Worm (Caenorhabditis elegans) whole organism, L4 larva: ENCODE results near the gene slc-25A18.2.

Source experiments
- D1046.2 ChIP-seq: fragments of 200-800 bp; sonication (Bioruptor generic); IDR thresholded peaks from 2 replicates; pipeline ENCODE4 v1.3.6; 2022; ENCODE audit warnings: missing genetic modification characterization, missing compliant biosample characterization
- F26F4.8 ChIP-seq: fragments of 200-800 bp; sonication (Bioruptor generic); conservative IDR thresholded peaks from 2 replicates; pipeline ENCODE4 v1.3.6; 2022; ENCODE audit warnings: missing genetic modification characterization, missing compliant biosample characterization
- F37D6.2 ChIP-seq: sonication (generic microtip); optimal IDR thresholded peaks from 2 replicates; lab custom pipeline; 2016; ENCODE audit warnings: mild to moderate bottlenecking, missing genetic modification characterization, missing compliant biosample characterization
- F44E2.7 ChIP-seq: fragments of 200-800 bp; sonication (Bioruptor generic); IDR thresholded peaks from 2 replicates; pipeline ENCODE4 v2.1.2; 2022; ENCODE audit warnings: missing genetic modification characterization, missing compliant biosample characterization
- F49E8.2 ChIP-seq: sonication (generic microtip); optimal IDR thresholded peaks from 2 replicates; lab custom pipeline; 2016; ENCODE audit warnings: missing compliant biosample characterization, mild to moderate bottlenecking, missing genetic modification characterization, borderline replicate concordance
- Y105C5A.15 ChIP-seq: fragments of 200-800 bp; sonication (Bioruptor generic); IDR thresholded peaks from 2 replicates; pipeline ENCODE4 v1.3.6; 2022; ENCODE audit warnings: missing genetic modification characterization, missing compliant biosample characterization
- Y48G9A.11 ChIP-seq: fragments of 200-800 bp; sonication (Bioruptor generic); IDR thresholded peaks from 2 replicates; pipeline ENCODE4 v1.3.6; 2022; ENCODE audit warnings: missing genetic modification reagents, missing genetic modification characterization, missing compliant biosample characterization
- Y75B8A.6 ChIP-seq: fragments of 200-800 bp; sonication (Bioruptor generic); IDR thresholded peaks from 2 replicates; pipeline ENCODE4 v1.3.6; 2022; ENCODE audit warnings: missing genetic modification reagents, missing genetic modification characterization, missing compliant biosample characterization
- aha-1 ChIP-seq: fragments of 150-350 bp; peaks from one replicate; lab custom pipeline; 2014; ENCODE audit warnings: missing biosample characterization, missing genetic modification characterization
- ama-1 ChIP-seq: fragments of 150-350 bp; optimal IDR thresholded peaks from 2 replicates; lab custom pipeline; 2014; ENCODE audit warnings: inconsistent platforms, mixed read lengths
- ceh-28 ChIP-seq: fragments of 150-350 bp; optimal IDR thresholded peaks from 2 replicates; lab custom pipeline; 2014; ENCODE audit warnings: missing biosample characterization, missing genetic modification reagents, missing genetic modification characterization
- ceh-44 ChIP-seq: fragments of 200-800 bp; sonication (Bioruptor generic); IDR thresholded peaks from 2 replicates; pipeline ENCODE4 v1.3.6; 2022; ENCODE audit warnings: missing genetic modification reagents, missing genetic modification characterization, missing compliant biosample characterization
- ceh-62 ChIP-seq: sonication (generic microtip); optimal IDR thresholded peaks from 2 replicates; lab custom pipeline; 2017; ENCODE audit warnings: missing biosample characterization, missing genetic modification characterization
- ctbp-1 ChIP-seq: fragments of 200-800 bp; sonication (Bioruptor generic); IDR thresholded peaks from 2 replicates; pipeline ENCODE4 v1.3.6; 2022; ENCODE audit warnings: missing genetic modification reagents, missing genetic modification characterization, missing compliant biosample characterization
- daf-8 ChIP-seq: fragments of 200-800 bp; sonication (Bioruptor generic); IDR thresholded peaks from 2 replicates; pipeline ENCODE4 v1.3.6; 2022; ENCODE audit warnings: missing genetic modification characterization, missing compliant biosample characterization
- dpl-1 ChIP-seq: fragments of 150-350 bp; optimal IDR thresholded peaks from 2 replicates; lab custom pipeline; 2014; ENCODE audit warnings: missing biosample characterization, missing genetic modification reagents, missing genetic modification characterization
- egl-43 ChIP-seq: fragments of 200-800 bp; sonication (Bioruptor generic); IDR thresholded peaks from 2 replicates; pipeline ENCODE4 v1.3.6; 2022; ENCODE audit warnings: missing genetic modification reagents, missing genetic modification characterization, missing compliant biosample characterization
- fkh-10 ChIP-seq: fragments of 150-350 bp; optimal IDR thresholded peaks from 2 replicates; lab custom pipeline; 2014; ENCODE audit warnings: missing biosample characterization, missing genetic modification reagents, missing genetic modification characterization
- hif-1 ChIP-seq, 2 experiments: sonication (generic microtip); optimal IDR thresholded peaks; 2 replicates each; lab custom pipeline; 2016 to 2017; ENCODE audit warnings: missing compliant biosample characterization in 2 of 2, missing genetic modification characterization in 2 of 2, missing genetic modification reagents in 2 of 2, missing genotype in 2 of 2, mild to moderate bottlenecking in 1 of 2
- hlh-30 ChIP-seq: sonication (generic microtip); optimal IDR thresholded peaks from 2 replicates; lab custom pipeline; 2017; ENCODE audit warnings: antibody characterized with exemption, mild to moderate bottlenecking, missing genetic modification characterization, missing compliant biosample characterization; ENCODE audit not compliant: insufficient read depth
- jun-1 ChIP-seq: fragments of 150-350 bp; optimal IDR thresholded peaks from 2 replicates; lab custom pipeline; 2014; ENCODE audit warnings: missing biosample characterization, missing genetic modification reagents, missing genetic modification characterization
- lim-7 ChIP-seq: fragments of 200-800 bp; sonication (Bioruptor generic); IDR thresholded peaks from 2 replicates; pipeline ENCODE4 v1.3.6; 2022; ENCODE audit warnings: missing genetic modification characterization, missing compliant biosample characterization
- lin-1 ChIP-seq: fragments of 200-800 bp; sonication (Bioruptor generic); IDR thresholded peaks from 2 replicates; pipeline ENCODE4 v1.3.6; 2022; ENCODE audit warnings: missing genetic modification reagents, missing genetic modification characterization, missing compliant biosample characterization
- lin-38 ChIP-seq: fragments of 200-800 bp; sonication (Bioruptor generic); IDR thresholded peaks from 2 replicates; pipeline ENCODE4 v1.3.6; 2022; ENCODE audit warnings: missing genetic modification reagents, missing genetic modification characterization, missing compliant biosample characterization
- lir-3 ChIP-seq: sonication (generic microtip); optimal IDR thresholded peaks from 2 replicates; lab custom pipeline; 2016; ENCODE audit warnings: mild to moderate bottlenecking, missing genetic modification characterization, missing compliant biosample characterization
- mdt-29 ChIP-seq: fragments of 200-800 bp; sonication (Bioruptor generic); IDR thresholded peaks from 2 replicates; pipeline ENCODE4 v1.3.6; 2022; ENCODE audit warnings: missing genetic modification reagents, missing genetic modification characterization, missing compliant biosample characterization
- mxl-2 ChIP-seq: fragments of 200-800 bp; sonication (Bioruptor generic); conservative IDR thresholded peaks from 2 replicates; pipeline ENCODE4 v1.3.6; 2022; ENCODE audit warnings: missing genetic modification reagents, missing genetic modification characterization, missing compliant biosample characterization
- mxl-3 ChIP-seq: fragments of 200-800 bp; sonication (Bioruptor generic); optimal IDR thresholded peaks from 2 replicates; lab custom pipeline; 2018; ENCODE audit warnings: mild to moderate bottlenecking, missing genetic modification characterization, missing compliant biosample characterization
- nhr-10 ChIP-seq: fragments of 150-350 bp; optimal IDR thresholded peaks from 2 replicates; lab custom pipeline; 2014; ENCODE audit warnings: missing biosample characterization, missing genetic modification characterization
- nhr-11 ChIP-seq: fragments of 150-350 bp; optimal IDR thresholded peaks from 2 replicates; lab custom pipeline; 2014; ENCODE audit warnings: missing biosample characterization, missing genetic modification characterization
- nhr-48 ChIP-seq: sonication (generic microtip); optimal IDR thresholded peaks from 2 replicates; lab custom pipeline; 2016; ENCODE audit warnings: mild to moderate bottlenecking, missing genetic modification characterization, missing compliant biosample characterization
- pqm-1 ChIP-seq: sonication (generic microtip); optimal IDR thresholded peaks from 2 replicates; lab custom pipeline; 2017; ENCODE audit warnings: missing biosample characterization, missing genetic modification characterization
- saeg-2 ChIP-seq: fragments of 200-800 bp; sonication (Bioruptor generic); IDR thresholded peaks from 2 replicates; pipeline ENCODE4 v1.3.6; 2022; ENCODE audit warnings: missing genetic modification reagents, missing genetic modification characterization, missing compliant biosample characterization
- set-16 ChIP-seq: fragments of 200-800 bp; sonication (Bioruptor generic); IDR thresholded peaks from 2 replicates; pipeline ENCODE4 v1.3.6; 2022; ENCODE audit warnings: missing genetic modification reagents, missing genetic modification characterization, missing compliant biosample characterization
- snpc-1.2 ChIP-seq: fragments of 200-800 bp; sonication (Bioruptor generic); IDR thresholded peaks from 2 replicates; pipeline ENCODE4 v1.3.6; 2022; ENCODE audit warnings: missing genetic modification reagents, missing genetic modification characterization, missing compliant biosample characterization
- spr-3 ChIP-seq: fragments of 200-800 bp; sonication (Bioruptor generic); optimal IDR thresholded peaks from 2 replicates; lab custom pipeline; 2018; ENCODE audit warnings: mild to moderate bottlenecking, missing genetic modification characterization, missing compliant biosample characterization
- unc-130 ChIP-seq: sonication (generic microtip); optimal IDR thresholded peaks from 2 replicates; lab custom pipeline; 2016; ENCODE audit warnings: missing genetic modification reagents, missing genetic modification characterization, missing compliant biosample characterization
- unc-62 ChIP-seq, 3 experiments: fragments of 150-350 bp in 1 of 3; sonication (generic microtip); optimal IDR thresholded peaks in 2 of 3; peaks in 1 of 3; 1 replicate in 1 of 3; 2 replicates in 2 of 3; lab custom pipeline; 2014 to 2017; ENCODE audit warnings: missing biosample characterization in 3 of 3, missing genetic modification characterization in 3 of 3, missing genetic modification reagents in 3 of 3, missing genotype in 1 of 3
- vab-7 ChIP-seq: fragments of 200-800 bp; sonication (Bioruptor generic); IDR thresholded peaks from 2 replicates; pipeline ENCODE4 v1.3.6; 2022; ENCODE audit warnings: missing genetic modification reagents, missing genetic modification characterization, missing compliant biosample characterization

slc-25A18.2 gene

DNA sequence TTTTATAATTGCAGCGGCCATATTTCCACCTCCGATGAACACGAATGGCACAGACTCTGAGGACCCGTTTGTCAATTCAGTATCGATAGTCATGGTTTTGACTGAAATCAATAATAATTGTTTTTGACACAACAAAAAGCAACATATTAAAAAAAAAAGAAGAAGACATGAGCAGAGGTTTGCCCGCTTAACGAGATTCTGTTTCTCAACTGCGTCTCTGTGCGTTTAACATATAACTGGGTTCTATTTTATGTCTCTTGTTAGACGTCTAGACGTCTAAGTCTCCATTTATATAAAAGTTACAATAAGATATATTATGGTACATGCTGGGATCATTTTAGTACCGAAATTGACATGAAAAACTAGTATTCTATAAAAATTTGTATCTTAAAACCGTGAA lies 2.4 kb downstream of the slc-25A18.2 start, which contains the start of gene pycr-4:
pycr-4 (minus strand) TSS at position 101 of the 400 bp plus-strand sequence.
- TF ChIP-seq jun-1 (tag; lab: Kevin White, UChicago) (no peak), nhr-10 (tag; lab: Kevin White, UChicago) (no peak), pqm-1 (tag; lab: Kevin White, UChicago) (no peak), F26F4.8 (no peak), nhr-11 (no peak), ceh-62 (tag; lab: Kevin White, UChicago) (no peak), mxl-3 (GFP tag; lab: Kevin White, UChicago) (no peak)
- TF ChIP-seq, all 104 proteins: peak for 0

DNA sequence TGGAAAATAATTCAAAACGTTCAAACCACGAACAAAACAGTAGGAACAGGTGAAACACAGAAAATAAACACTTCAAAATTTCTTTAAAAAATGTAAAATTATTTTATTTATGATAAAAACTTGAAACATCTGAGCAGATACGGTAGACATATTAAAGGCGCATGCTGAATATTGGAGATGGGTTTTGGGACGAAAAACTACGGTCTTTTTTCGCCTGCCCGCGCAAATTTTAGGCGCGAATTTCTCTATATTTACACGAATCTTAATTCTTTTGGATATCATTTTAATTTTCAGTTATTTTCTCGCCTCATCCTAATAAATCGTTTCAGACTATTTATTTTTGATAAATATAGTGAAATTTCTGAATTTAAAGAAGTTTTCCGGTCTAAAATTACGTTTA lies 2.9 kb downstream of the slc-25A18.2 start:
- 0 out of 2 replicates have a peak, but pooled peaks have one; percentile 12 for TF ChIP-seq ceh-44 (GFP tag; lab: Robert Waterston, UW)
- peak; percentile 62 for TF ChIP-seq Y48G9A.11
- peak; percentile 85 for TF ChIP-seq unc-130 (GFP tag; lab: Kevin White, UChicago)
- TF ChIP-seq snpc-1.2, result peak; percentile 76
- TF ChIP-seq dpl-1 (GFP tag; lab: Kevin White, UChicago), result no peak
- no peak for TF ChIP-seq unc-62 (GFP tag; optimal IDR thresholded peaks at IDR 0.05 in 1 of 2; lab: Kevin White, UChicago)
- TF ChIP-seq unc-62 (tag; optimal IDR thresholded peaks at IDR 0.05; lab: Kevin White, UChicago), result no peak
- peak; percentile 66 for TF ChIP-seq lin-38 (GFP tag; lab: Robert Waterston, UW)
- peak; percentile 74 for TF ChIP-seq F49E8.2 (tag; lab: Kevin White, UChicago)

DNA sequence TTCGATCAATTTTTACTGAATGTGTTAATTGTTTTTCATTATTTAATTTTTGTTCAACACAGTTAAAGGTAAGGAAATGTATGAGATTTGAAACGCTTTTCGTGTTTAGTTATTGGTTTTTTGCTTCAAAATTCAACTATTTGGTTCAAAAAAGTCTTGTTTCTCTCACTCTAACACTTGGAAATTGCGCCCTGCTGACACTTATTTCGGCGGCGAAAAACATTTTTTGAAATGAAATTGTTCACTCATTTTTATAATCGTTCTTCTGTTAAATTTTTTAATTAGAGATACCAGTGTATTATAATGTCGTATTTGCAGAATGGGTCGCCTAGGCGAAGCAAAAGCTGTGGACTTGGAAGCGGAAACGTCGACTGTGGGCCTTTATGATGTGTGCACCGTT lies 3.3 kb downstream of the slc-25A18.2 start, which contains the start of gene rod-1:
rod-1 (plus strand) TSS at position 319 of the 400 bp plus-strand sequence.
- TF ChIP-seq jun-1 (tag; lab: Kevin White, UChicago) (no peak), snpc-1.2 (no peak), mxl-2 (GFP tag; lab: Robert Waterston, UW) (no peak), vab-7 (no peak), aha-1 (tag; lab: Kevin White, UChicago) (peak; percentile 57), fkh-10 (GFP tag; lab: Kevin White, UChicago) (peak; percentile 12), daf-8 (no peak), F49E8.2 (tag; lab: Kevin White, UChicago) (no peak), F37D6.2 (tag; lab: Kevin White, UChicago) (no peak), ama-1 (lab: Kevin White, UChicago) (no peak), Y105C5A.15 (GFP tag; lab: Robert Waterston, UW) (no peak), saeg-2 (GFP tag; lab: Robert Waterston, UW) (no peak), set-16 (GFP tag; lab: Robert Waterston, UW) (no peak), dpl-1 (GFP tag; lab: Kevin White, UChicago) (peak; percentile 69)

DNA sequence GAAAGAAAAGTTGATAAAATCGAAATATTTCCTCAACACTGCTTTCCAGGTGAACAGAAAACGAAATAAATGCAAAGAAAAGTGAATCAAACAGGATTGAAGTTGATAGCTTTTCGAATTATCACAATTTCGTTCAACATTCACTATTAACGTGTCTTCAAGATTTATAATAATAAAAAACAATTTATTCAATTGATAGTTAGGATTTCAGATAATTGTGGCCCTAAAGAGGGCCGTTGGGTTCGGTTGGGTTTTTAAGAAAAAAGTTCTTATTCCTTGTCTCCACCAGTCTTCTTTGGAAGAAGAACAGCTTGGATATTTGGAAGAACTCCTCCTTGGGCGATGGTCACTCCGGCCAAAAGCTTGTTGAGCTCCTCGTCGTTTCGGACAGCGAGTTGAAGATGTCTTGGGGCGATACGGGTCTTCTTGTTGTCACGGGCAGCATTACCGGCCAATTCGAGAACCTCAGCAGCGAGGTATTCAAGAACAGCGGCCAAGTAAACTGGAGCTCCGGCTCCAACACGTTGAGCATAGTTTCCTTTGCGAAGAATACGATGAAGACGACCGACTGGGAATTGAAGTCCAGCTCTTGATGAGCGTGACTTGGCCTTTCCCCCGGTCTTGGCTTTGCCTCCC lies 10.8 kb downstream of the slc-25A18.2 start:
- peak; percentile 14 for TF ChIP-seq F49E8.2 (tag; lab: Kevin White, UChicago)
- TF ChIP-seq Y105C5A.15 (GFP tag; lab: Robert Waterston, UW), result peak; percentile 32; the same call in 1 of the 2 replicates
- TF ChIP-seq lim-7 (GFP tag; lab: Robert Waterston, UW), result peak; percentile 23; the same call in 1 of the 2 replicates
- TF ChIP-seq D1046.2 (GFP tag; lab: Robert Waterston, UW), result 0 out of 2 replicates have a peak, but pooled peaks have one; percentile 8
- TF ChIP-seq egl-43 (GFP tag; lab: Robert Waterston, UW), result peak; percentile 60; the same call in 1 of the 2 replicates
- TF ChIP-seq F26F4.8, result peak; percentile 64; the same call in 1 of the 2 replicates

DNA sequence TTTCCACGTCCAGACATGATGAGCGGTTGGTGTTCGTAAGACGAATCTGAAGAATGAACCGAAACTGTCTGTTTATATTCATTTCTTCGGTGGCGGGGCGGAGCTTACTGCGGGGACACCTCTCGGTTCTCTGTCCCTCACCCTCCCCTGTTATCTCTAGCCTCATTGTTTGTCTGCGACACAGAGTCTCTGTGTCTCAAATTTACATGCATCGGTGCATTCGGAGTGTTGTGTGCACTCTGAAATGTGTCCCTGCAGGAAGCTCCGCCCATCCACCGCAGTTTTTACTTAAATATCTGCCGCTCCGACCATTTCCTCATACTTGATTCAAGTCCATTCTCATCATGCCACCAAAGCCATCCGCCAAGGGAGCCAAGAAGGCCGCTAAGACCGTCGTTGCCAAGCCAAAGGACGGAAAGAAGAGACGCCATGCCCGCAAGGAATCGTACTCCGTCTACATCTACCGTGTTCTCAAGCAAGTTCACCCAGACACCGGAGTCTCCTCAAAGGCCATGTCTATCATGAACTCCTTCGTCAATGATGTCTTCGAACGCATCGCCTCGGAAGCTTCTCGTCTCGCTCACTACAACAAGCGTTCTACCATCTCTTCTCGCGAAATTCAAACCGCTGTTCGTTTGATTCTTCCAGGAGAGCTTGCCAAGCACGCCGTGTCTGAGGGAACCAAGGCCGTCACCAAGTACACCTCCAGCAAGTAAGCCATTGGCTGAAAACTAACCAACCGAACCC lies 11.5 kb downstream of the slc-25A18.2 start, which contains the start of the genes his-61 and his-62:
his-61 (minus strand) TSS at position 17 of the 747 bp plus-strand sequence.
his-62 (plus strand) TSS at position 345 of the 747 bp plus-strand sequence.
- TF ChIP-seq hlh-30 (tag; lab: Kevin White, UChicago) (peak; percentile 11), spr-3 (GFP tag; lab: Kevin White, UChicago) (no peak), ceh-28 (tag; lab: Kevin White, UChicago) (no peak), lin-1 (peak; percentile 45; the same call in 1 of the 2 replicates), ctbp-1 (GFP tag; lab: Robert Waterston, UW) (no peak), mdt-29 (no peak), lir-3 (tag; lab: Kevin White, UChicago) (no peak), hif-1 (tag; optimal IDR thresholded peaks at IDR 0.05; lab: Kevin White, UChicago) (peak in 1 of 2 experiments; percentile 22), nhr-48 (tag; lab: Kevin White, UChicago) (peak; percentile 97), aha-1 (tag; lab: Kevin White, UChicago) (peak; percentile 82), F44E2.7 (GFP tag; lab: Robert Waterston, UW) (no peak; the same call in 1 of the 2 replicates), unc-130 (GFP tag; lab: Kevin White, UChicago) (no peak), Y75B8A.6 (GFP tag; lab: Robert Waterston, UW) (no peak)
